Worm (Caenorhabditis elegans) whole organism, early embryonic: Measurements from ENCODE around the gene C06H2.2.
A peak's percentile ranks its signal among the peaks of the same experiment; 100 is the strongest.

ENCODE experiments used
- B0310.2 ChIP-seq: sonication (generic microtip); optimal IDR thresholded peaks from 2 replicates; lab custom pipeline; 2016; ENCODE audit warnings: mild to moderate bottlenecking, missing genetic modification characterization, missing compliant biosample characterization
- F13C5.2 ChIP-seq: sonication (generic microtip); optimal IDR thresholded peaks from 2 replicates; lab custom pipeline; 2017; ENCODE audit warnings: mild to moderate bottlenecking, missing genetic modification characterization, inconsistent platforms, missing compliant biosample characterization
- aly-1 ChIP-seq: sonication (generic microtip); optimal IDR thresholded peaks from 2 replicates; lab custom pipeline; 2016; ENCODE audit warnings: missing genetic modification characterization, missing compliant biosample characterization
- ama-1 ChIP-seq: fragments of 150-350 bp; optimal IDR thresholded peaks from 2 replicates; lab custom pipeline; 2014
- ceh-13 ChIP-seq: fragments of 200-800 bp; sonication (Bioruptor generic); optimal IDR thresholded peaks from 2 replicates; lab custom pipeline; 2018; ENCODE audit warnings: mild to moderate bottlenecking, missing genetic modification characterization, missing compliant biosample characterization
- ceh-36 ChIP-seq: sonication (generic microtip); optimal IDR thresholded peaks from 2 replicates; lab custom pipeline; 2016; ENCODE audit warnings: missing genetic modification characterization, inconsistent platforms, missing compliant biosample characterization
- ets-7 ChIP-seq: sonication (generic microtip); optimal IDR thresholded peaks from 2 replicates; lab custom pipeline; 2016; ENCODE audit warnings: missing genotype, missing genetic modification characterization, missing compliant biosample characterization
- flt-1 ChIP-seq: fragments of 200-800 bp; sonication (Bioruptor generic); IDR thresholded peaks from 2 replicates; pipeline ENCODE4 v1.3.6; 2022; ENCODE audit warnings: missing genetic modification characterization, missing compliant biosample characterization
- hmbx-1 ChIP-seq: sonication (generic microtip); optimal IDR thresholded peaks from 2 replicates; lab custom pipeline; 2016; ENCODE audit warnings: mild to moderate bottlenecking, missing genetic modification characterization, missing compliant biosample characterization
- hmg-4 ChIP-seq: fragments of 200-800 bp; sonication (Bioruptor generic); optimal IDR thresholded peaks from 2 replicates; lab custom pipeline; 2018; ENCODE audit warnings: mild to moderate bottlenecking, missing genetic modification characterization, missing compliant biosample characterization
- hnd-1 ChIP-seq: sonication (generic microtip); optimal IDR thresholded peaks from 2 replicates; lab custom pipeline; 2016; ENCODE audit warnings: missing genetic modification characterization, missing compliant biosample characterization
- pes-1 ChIP-seq: fragments of 200-800 bp; sonication (Bioruptor generic); IDR thresholded peaks from 2 replicates; pipeline ENCODE4 v1.3.6; 2022; ENCODE audit warnings: missing genetic modification reagents, missing genetic modification characterization, missing compliant biosample characterization
- scrt-1 ChIP-seq: fragments of 200-800 bp; sonication (Bioruptor generic); IDR thresholded peaks from 2 replicates; pipeline ENCODE4 v1.3.6; 2022; ENCODE audit warnings: missing genetic modification characterization, missing compliant biosample characterization
- sea-1 ChIP-seq: fragments of 200-800 bp; sonication (Bioruptor generic); conservative IDR thresholded peaks from 2 replicates; pipeline ENCODE4 v1.3.6; 2022; ENCODE audit warnings: missing genetic modification characterization, missing compliant biosample characterization
- tbx-11 ChIP-seq: fragments of 200-800 bp; sonication (Bioruptor generic); IDR thresholded peaks from 2 replicates; pipeline ENCODE4 v1.3.6; 2022; ENCODE audit warnings: missing genetic modification characterization, missing compliant biosample characterization
- tbx-37 ChIP-seq: fragments of 200-800 bp; sonication (Bioruptor generic); conservative IDR thresholded peaks from 2 replicates; pipeline ENCODE4 v1.3.6; 2022; ENCODE audit warnings: missing genetic modification reagents, missing genetic modification characterization, missing compliant biosample characterization
- tra-4 ChIP-seq: sonication (generic microtip); optimal IDR thresholded peaks from 2 replicates; lab custom pipeline; 2017; ENCODE audit warnings: missing genetic modification characterization, missing compliant biosample characterization

C06H2.2 gene

DNA sequence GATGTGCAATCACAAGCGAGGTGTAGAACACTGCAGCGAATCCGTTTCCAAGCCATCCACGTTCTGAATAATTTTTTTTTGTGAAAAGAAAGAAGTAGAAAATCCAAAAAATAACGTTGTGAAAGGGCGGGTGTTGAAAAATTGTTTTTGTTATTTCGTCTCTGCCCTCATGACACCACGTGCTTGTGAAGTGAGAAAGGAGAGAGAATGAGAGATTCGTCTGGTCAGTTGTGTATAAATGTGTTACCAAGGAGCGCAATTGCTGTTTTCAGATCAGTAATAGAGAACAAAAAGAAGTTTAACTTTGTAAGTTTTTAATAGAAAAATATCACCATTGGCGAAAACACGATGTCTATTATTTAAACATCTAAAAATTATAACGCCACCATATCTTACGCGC lies 3.8 kb upstream of the C06H2.2 start:
- TF ChIP-seq B0310.2 (no peak), ets-7 (tag; lab: Kevin White, UChicago) (no peak), pes-1 (GFP tag; lab: Robert Waterston, UW) (no peak), ceh-36 (tag; lab: Kevin White, UChicago) (no peak), hmg-4 (GFP tag; lab: Kevin White, UChicago) (no peak), tbx-11 (GFP tag; lab: Robert Waterston, UW) (no peak), hmbx-1 (tag; lab: Kevin White, UChicago) (no peak), hnd-1 (tag; lab: Kevin White, UChicago) (no peak), F13C5.2 (tag; lab: Kevin White, UChicago) (no peak), flt-1 (GFP tag; lab: Robert Waterston, UW) (no peak), sea-1 (no peak), scrt-1 (GFP tag; lab: Robert Waterston, UW) (no peak), aly-1 (tag; lab: Kevin White, UChicago) (no peak)

DNA sequence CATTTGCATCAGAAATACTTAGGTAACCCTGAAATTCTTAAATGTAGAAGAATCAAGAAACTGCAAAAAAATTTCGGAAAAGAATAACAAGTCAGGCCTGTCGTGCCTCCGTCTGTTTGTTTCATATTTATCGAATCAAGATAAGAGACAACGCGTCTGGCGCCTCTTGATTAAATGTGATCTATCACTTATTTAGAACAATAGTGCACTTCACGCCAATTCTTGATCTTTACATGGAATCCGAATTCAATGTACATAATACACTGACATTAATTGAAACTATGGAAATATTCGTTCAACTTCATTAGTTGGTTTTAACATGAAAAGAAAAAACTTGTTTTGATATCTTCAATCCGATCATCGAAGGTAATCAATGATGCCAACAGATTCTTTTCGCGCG lies 2.6 kb upstream of the C06H2.2 start, which contains the start of gene mboa-2:
TSS of gene mboa-2 (minus strand) at position 28 of the 400 bp plus-strand sequence.
- TF ChIP-seq aly-1 (tag; lab: Kevin White, UChicago) (no peak), ceh-13 (GFP tag; lab: Kevin White, UChicago) (no peak), hmg-4 (GFP tag; lab: Kevin White, UChicago) (no peak), ama-1 (lab: Kevin White, UChicago) (no peak), hmbx-1 (tag; lab: Kevin White, UChicago) (no peak), pes-1 (GFP tag; lab: Robert Waterston, UW) (no peak), B0310.2 (no peak), ceh-36 (tag; lab: Kevin White, UChicago) (no peak)

DNA sequence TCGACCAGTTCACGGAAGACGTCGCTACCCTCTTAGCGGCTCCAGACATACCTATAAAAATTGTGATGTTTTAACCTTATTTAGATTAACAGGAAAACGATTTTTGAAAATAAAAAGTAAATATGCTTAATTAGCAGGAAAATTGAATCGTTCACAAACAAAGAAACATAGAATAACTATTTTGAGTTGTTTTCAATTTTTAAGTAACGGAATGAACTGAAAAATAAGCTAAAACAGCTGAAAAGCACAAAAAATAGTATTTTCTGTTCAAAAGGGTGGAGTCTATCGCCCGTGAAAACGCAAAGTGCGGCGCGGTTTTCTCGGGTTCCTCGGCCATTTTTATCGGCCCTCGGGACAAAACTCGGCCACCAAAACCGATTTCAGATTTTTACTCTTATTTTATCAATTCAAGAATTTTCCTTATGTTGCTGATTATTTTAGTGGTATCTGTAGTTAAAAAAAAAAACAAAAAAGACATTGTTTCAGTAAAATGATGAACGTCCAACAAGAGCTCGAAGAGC lies 1.1 kb upstream of the C06H2.2 start, which contains the start of the genes atp-5 and lmtr-3:
TSS of gene atp-5 (minus strand) at position 51 of the 521 bp plus-strand sequence.
TSS of gene lmtr-3 (plus strand) at position 370 of the 521 bp plus-strand sequence.
- TF ChIP-seq ets-7 (tag; lab: Kevin White, UChicago) (no peak), hmg-4 (GFP tag; lab: Kevin White, UChicago) (peak; percentile 38), F13C5.2 (tag; lab: Kevin White, UChicago) (peak; percentile 36), tbx-37 (GFP tag; lab: Robert Waterston, UW) (peak; percentile 76; the same call in 1 of the 2 replicates), tbx-11 (GFP tag; lab: Robert Waterston, UW) (0 out of 2 replicates have a peak, but pooled peaks have one; percentile 36), hmbx-1 (tag; lab: Kevin White, UChicago) (no peak)

DNA sequence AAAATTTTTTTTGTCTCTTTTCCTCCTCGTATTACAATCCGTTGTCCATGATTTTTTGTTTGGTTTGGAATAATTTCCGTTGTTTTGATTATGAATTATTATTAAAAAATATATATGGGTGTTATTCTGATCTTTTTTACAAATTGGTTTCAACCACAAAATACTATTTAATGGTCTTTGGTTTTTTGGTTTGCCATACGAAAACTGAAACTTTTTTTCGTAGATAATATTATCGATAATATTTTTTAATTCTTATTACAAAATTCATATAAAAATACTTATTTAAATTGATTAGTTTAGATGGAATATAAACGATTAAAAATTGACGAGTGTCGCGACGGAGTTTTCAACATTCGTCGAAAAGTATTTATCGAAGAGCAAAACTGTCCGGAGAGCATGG lies 2.2 kb downstream of the C06H2.2 start, which contains the start of gene jmjd-5:
TSS of gene jmjd-5 (plus strand) at position 301 of the 400 bp plus-strand sequence.
- TF ChIP-seq F13C5.2 (tag; lab: Kevin White, UChicago) (no peak), tra-4 (no peak), ceh-13 (GFP tag; lab: Kevin White, UChicago) (no peak), ets-7 (tag; lab: Kevin White, UChicago) (no peak), tbx-37 (GFP tag; lab: Robert Waterston, UW) (no peak), flt-1 (GFP tag; lab: Robert Waterston, UW) (no peak), ama-1 (lab: Kevin White, UChicago) (no peak), scrt-1 (GFP tag; lab: Robert Waterston, UW) (no peak), hmg-4 (GFP tag; lab: Kevin White, UChicago) (no peak), ceh-36 (tag; lab: Kevin White, UChicago) (no peak), aly-1 (tag; lab: Kevin White, UChicago) (no peak)

DNA sequence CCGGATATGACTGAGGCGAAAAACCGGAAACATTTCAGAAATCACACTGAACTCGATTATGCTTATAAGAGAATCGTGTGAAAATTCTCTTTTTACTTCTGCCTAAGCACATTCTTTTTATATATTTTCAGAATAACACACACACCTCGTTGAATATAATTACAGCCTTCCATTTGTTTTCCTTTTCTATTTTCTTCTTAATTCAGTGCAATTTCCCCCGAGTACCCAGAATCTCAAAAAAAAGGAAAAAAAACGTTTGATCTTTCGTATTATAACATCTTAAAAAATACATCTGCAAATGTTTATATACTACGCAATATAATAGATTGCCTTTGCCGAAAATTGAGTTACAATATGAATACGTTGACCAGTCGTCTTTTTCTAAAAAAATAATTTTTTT lies 6.8 kb downstream of the C06H2.2 start:
- no peak for TF ChIP-seq hmbx-1 (tag; lab: Kevin White, UChicago)
- no peak for TF ChIP-seq F13C5.2 (tag; lab: Kevin White, UChicago)
- no peak for TF ChIP-seq ceh-36 (tag; lab: Kevin White, UChicago)
- TF ChIP-seq ceh-13 (GFP tag; lab: Kevin White, UChicago) = no peak
- TF ChIP-seq ama-1 (lab: Kevin White, UChicago) = no peak
- no peak for TF ChIP-seq pes-1 (GFP tag; lab: Robert Waterston, UW)
- TF ChIP-seq ets-7 (tag; lab: Kevin White, UChicago) = no peak
- TF ChIP-seq flt-1 (GFP tag; lab: Robert Waterston, UW) = no peak
- no peak for TF ChIP-seq hmg-4 (GFP tag; lab: Kevin White, UChicago)
- TF ChIP-seq tbx-37 (GFP tag; lab: Robert Waterston, UW) = no peak
- TF ChIP-seq tra-4 = no peak
- no peak for TF ChIP-seq sea-1
- TF ChIP-seq hnd-1 (tag; lab: Kevin White, UChicago) = no peak
- no peak for TF ChIP-seq scrt-1 (GFP tag; lab: Robert Waterston, UW)
- TF ChIP-seq tbx-11 (GFP tag; lab: Robert Waterston, UW) = no peak

DNA sequence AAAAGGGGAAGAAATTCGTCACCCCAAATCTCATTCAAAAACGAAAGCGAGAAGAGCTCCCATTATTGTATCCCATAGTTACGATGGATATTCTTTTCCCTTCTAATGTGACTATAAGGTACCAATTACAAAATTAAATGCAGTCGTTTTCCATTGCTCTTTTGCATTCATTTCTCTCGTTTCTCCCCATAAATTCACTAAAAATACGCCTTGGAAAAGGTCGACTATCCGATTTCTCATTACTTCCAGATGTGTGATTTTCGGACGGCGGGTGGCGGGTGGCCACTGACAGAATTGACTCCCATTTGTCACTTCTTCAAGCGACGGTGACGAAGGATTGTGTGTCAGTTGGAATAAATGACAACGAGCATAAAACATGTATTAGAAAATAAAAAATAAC lies 8.5 kb downstream of the C06H2.2 start:
- TF ChIP-seq hmg-4 (GFP tag; lab: Kevin White, UChicago) (no peak), ama-1 (lab: Kevin White, UChicago) (no peak), ceh-13 (GFP tag; lab: Kevin White, UChicago) (no peak), flt-1 (GFP tag; lab: Robert Waterston, UW) (no peak), hmbx-1 (tag; lab: Kevin White, UChicago) (no peak), B0310.2 (no peak), pes-1 (GFP tag; lab: Robert Waterston, UW) (no peak), tbx-11 (GFP tag; lab: Robert Waterston, UW) (no peak), aly-1 (tag; lab: Kevin White, UChicago) (no peak), scrt-1 (GFP tag; lab: Robert Waterston, UW) (no peak), ceh-36 (tag; lab: Kevin White, UChicago) (no peak), tra-4 (no peak), hnd-1 (tag; lab: Kevin White, UChicago) (no peak)

DNA sequence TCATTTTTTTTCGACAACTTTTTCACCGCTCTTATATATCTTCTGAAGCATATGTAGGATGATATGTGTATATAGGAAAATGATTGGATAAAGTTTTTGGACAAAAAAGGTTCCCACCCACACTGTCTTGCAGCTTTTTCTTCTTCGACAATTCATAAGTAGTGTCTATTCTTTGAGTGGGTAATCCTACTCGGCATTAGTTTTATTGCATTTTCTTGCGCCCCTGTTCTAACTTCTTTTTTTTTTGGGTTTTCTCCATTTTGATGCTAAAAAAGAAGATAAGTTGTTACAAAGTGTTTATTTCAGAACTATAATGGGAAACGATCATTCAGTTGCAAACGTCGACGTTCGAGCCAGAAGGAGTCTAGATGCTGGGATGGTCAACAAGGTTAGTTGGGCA lies 9.3 kb downstream of the C06H2.2 start, which contains the start of gene glb-3:
TSS of gene glb-3 (plus strand) at position 301 of the 400 bp plus-strand sequence.
- TF ChIP-seq F13C5.2 (tag; lab: Kevin White, UChicago) = no peak
- no peak for TF ChIP-seq hmbx-1 (tag; lab: Kevin White, UChicago)
- TF ChIP-seq tbx-37 (GFP tag; lab: Robert Waterston, UW) = no peak
- no peak for TF ChIP-seq ets-7 (tag; lab: Kevin White, UChicago)
- no peak for TF ChIP-seq ceh-36 (tag; lab: Kevin White, UChicago)
- no peak for TF ChIP-seq ama-1 (lab: Kevin White, UChicago)
- TF ChIP-seq B0310.2 = no peak
- no peak for TF ChIP-seq flt-1 (GFP tag; lab: Robert Waterston, UW)
- no peak for TF ChIP-seq tbx-11 (GFP tag; lab: Robert Waterston, UW)
- TF ChIP-seq scrt-1 (GFP tag; lab: Robert Waterston, UW) = no peak
- TF ChIP-seq pes-1 (GFP tag; lab: Robert Waterston, UW) = no peak
- TF ChIP-seq ceh-13 (GFP tag; lab: Kevin White, UChicago) = no peak
- no peak for TF ChIP-seq hnd-1 (tag; lab: Kevin White, UChicago)
- no peak for TF ChIP-seq sea-1
- no peak for TF ChIP-seq hmg-4 (GFP tag; lab: Kevin White, UChicago)
